Fruit fly (Drosophila melanogaster) Kc167 (cell line): ENCODE measurements around the gene dlp.

Source experiments
- Myc ChIP-seq: fragments of >200 bp; optimal IDR thresholded peaks from 2 replicates; lab custom pipeline; 2017; ENCODE audit warnings: missing external identifiers
- Sin3A ChIP-seq: fragments of >200 bp; optimal IDR thresholded peaks from 2 replicates; lab custom pipeline; 2018; ENCODE audit warnings: missing external identifiers
- h ChIP-seq: fragments of >200 bp; optimal IDR thresholded peaks from 3 replicates; lab custom pipeline; 2018; ENCODE audit warnings: missing external identifiers
- insv ChIP-seq: fragments of >200 bp; optimal IDR thresholded peaks from 3 replicates; lab custom pipeline; 2018; ENCODE audit warnings: missing external identifiers
- psq ChIP-seq: fragments of >200 bp; optimal IDR thresholded peaks from 2 replicates; lab custom pipeline; 2017; ENCODE audit warnings: missing external identifiers
- ttk ChIP-seq: sonication (Bioruptor generic); optimal IDR thresholded peaks from 2 replicates; lab custom pipeline; 2017; ENCODE audit warnings: missing external identifiers

dlp gene

dm6 chr3L:14657485-14658054 lies 25.2 kb downstream of the dlp start:
- TF ChIP-seq h (lab: Kevin White, UChicago) (no peak), ttk (lab: Kevin White, UChicago) (no peak), insv (no peak), Myc (lab: Kevin White, UChicago) (no peak), psq (no peak), Sin3A (lab: Kevin White, UChicago) (no peak)

- TF ChIP-seq Sin3A (lab: Kevin White, UChicago): no peak
- no peak for TF ChIP-seq insv
- TF ChIP-seq ttk (lab: Kevin White, UChicago): no peak
- TF ChIP-seq Myc (lab: Kevin White, UChicago): no peak
- TF ChIP-seq h (lab: Kevin White, UChicago): no peak
- TF ChIP-seq psq: no peak
Observed at dm6 chr3L:14659954-14660907, 27.8 kb downstream of the dlp start.

- TF ChIP-seq ttk (lab: Kevin White, UChicago) (no peak), insv (no peak), Sin3A (lab: Kevin White, UChicago) (no peak), h (lab: Kevin White, UChicago) (no peak), Myc (lab: Kevin White, UChicago) (no peak), psq (no peak)
Observed at dm6 chr3L:14661567-14662258, 29.3 kb downstream of the dlp start.

- TF ChIP-seq insv (no peak), psq (no peak), ttk (lab: Kevin White, UChicago) (no peak), Myc (lab: Kevin White, UChicago) (no peak), Sin3A (lab: Kevin White, UChicago) (no peak), h (lab: Kevin White, UChicago) (no peak)
Observed at dm6 chr3L:14663750-14664149, 31.3 kb downstream of the dlp start.

- TF ChIP-seq h (lab: Kevin White, UChicago) (no peak), Myc (lab: Kevin White, UChicago) (no peak), ttk (lab: Kevin White, UChicago) (no peak), Sin3A (lab: Kevin White, UChicago) (no peak), insv (no peak), psq (no peak)
Observed at dm6 chr3L:14664390-14664789, 32.0 kb downstream of the dlp start.

dm6 chr3L:14665802-14666351 lies 33.5 kb downstream of the dlp start:
- TF ChIP-seq ttk (lab: Kevin White, UChicago): no peak
- no peak for TF ChIP-seq psq
- TF ChIP-seq Sin3A (lab: Kevin White, UChicago): no peak
- TF ChIP-seq insv: no peak
- no peak for TF ChIP-seq Myc (lab: Kevin White, UChicago)
- no peak for TF ChIP-seq h (lab: Kevin White, UChicago)

- TF ChIP-seq h (lab: Kevin White, UChicago) (no peak), insv (no peak), Sin3A (lab: Kevin White, UChicago) (no peak), psq (no peak), ttk (lab: Kevin White, UChicago) (no peak), Myc (lab: Kevin White, UChicago) (no peak)
Observed at dm6 chr3L:14668638-14669037, 36.2 kb downstream of the dlp start.

- TF ChIP-seq h (lab: Kevin White, UChicago) (no peak), insv (no peak), ttk (lab: Kevin White, UChicago) (no peak), psq (no peak), Sin3A (lab: Kevin White, UChicago) (no peak), Myc (lab: Kevin White, UChicago) (no peak)
Observed at dm6 chr3L:14671546-14671945, 39.1 kb downstream of the dlp start.

- no peak for TF ChIP-seq ttk (lab: Kevin White, UChicago)
- TF ChIP-seq psq: no peak
- no peak for TF ChIP-seq insv
Observed at dm6 chr3L:14672387-14673110, 40.1 kb downstream of the dlp start, which contains the start of the genes CG43121 and ome. CG43121 (minus strand) TSS chr3L:14672437. ome (plus strand) TSS chr3L:14672839.

- no peak for TF ChIP-seq insv
Observed at dm6 chr3L:14673740-14674463, 41.5 kb downstream of the dlp start.
